Fruit fly (Drosophila melanogaster) whole organism, embryonic: ENCODE results near the gene CG15767.

Experiments used
- Abd-B ChIP-seq: fragments of 200-800 bp; sonication (Bioruptor generic); optimal IDR thresholded peaks from 2 replicates; lab custom pipeline; 2018; ENCODE audit warnings: missing biosample characterization, mild to moderate bottlenecking, missing genetic modification characterization, moderate library complexity
- Atf6 ChIP-seq: fragments of 200-800 bp; sonication (Bioruptor generic); IDR thresholded peaks from 2 replicates; pipeline ENCODE4 v1.3.6; 2022; ENCODE audit warnings: missing biosample characterization, missing genetic modification characterization
- CG11695 ChIP-seq: fragments of 200-800 bp; sonication (Bioruptor generic); IDR thresholded peaks from 3 replicates; pipeline ENCODE4 v1.3.6; 2022; ENCODE audit warnings: missing biosample characterization, missing genetic modification characterization
- CG13424 ChIP-seq: fragments of 200-800 bp; sonication (Bioruptor generic); optimal IDR thresholded peaks from 2 replicates; lab custom pipeline; 2019; ENCODE audit warnings: missing biosample characterization, mild to moderate bottlenecking, missing genetic modification characterization, moderate library complexity
- CG13894 ChIP-seq: fragments of 200-800 bp; sonication (Bioruptor generic); optimal IDR thresholded peaks from 3 replicates; lab custom pipeline; 2018; ENCODE audit warnings: missing biosample characterization, mild to moderate bottlenecking, missing genetic modification characterization, moderate library complexity
- CG14050 ChIP-seq: fragments of 200-800 bp; sonication (Bioruptor generic); IDR thresholded peaks from 3 replicates; pipeline ENCODE4 v1.3.6; 2022; ENCODE audit warnings: missing biosample characterization, missing genetic modification characterization
- CG17361 ChIP-seq: fragments of 200-800 bp; sonication (Bioruptor generic); IDR thresholded peaks from 3 replicates; pipeline ENCODE4 v1.3.6; 2022; ENCODE audit warnings: missing biosample characterization, missing genetic modification characterization
- CG17385 ChIP-seq: fragments of 200-800 bp; sonication (Bioruptor generic); optimal IDR thresholded peaks from 3 replicates; lab custom pipeline; 2018; ENCODE audit warnings: missing biosample characterization, mild to moderate bottlenecking, missing genetic modification characterization
- CG18262 ChIP-seq: fragments of 200-800 bp; optimal IDR thresholded peaks from 3 replicates; lab custom pipeline; 2019; ENCODE audit warnings: missing biosample characterization, mild to moderate bottlenecking, missing genetic modification characterization, moderate library complexity
- CG30431 ChIP-seq: fragments of 200-800 bp; sonication (Bioruptor generic); optimal IDR thresholded peaks from 2 replicates; lab custom pipeline; 2017; ENCODE audit warnings: missing biosample characterization, missing genetic modification characterization
- CG31388 ChIP-seq: fragments of 200-800 bp; sonication (Bioruptor generic); optimal IDR thresholded peaks from 2 replicates; lab custom pipeline; 2016; ENCODE audit warnings: missing biosample characterization, missing genetic modification characterization
- CG34224 ChIP-seq: fragments of 200-800 bp; sonication (Bioruptor generic); IDR thresholded peaks from 3 replicates; pipeline ENCODE4 v1.3.6; 2022; ENCODE audit warnings: missing biosample characterization, missing genetic modification characterization; ENCODE audit not compliant: partially characterized antibody
- CG4328 ChIP-seq: fragments of 200-800 bp; sonication (Bioruptor generic); optimal IDR thresholded peaks from 3 replicates; lab custom pipeline; 2017; ENCODE audit warnings: missing biosample characterization, missing genetic modification reagents, missing genetic modification characterization
- CG4360 ChIP-seq: fragments of 200-800 bp; sonication (Bioruptor generic); IDR thresholded peaks from 2 replicates; pipeline ENCODE4 v1.3.6; 2022; ENCODE audit warnings: missing biosample characterization, missing genetic modification characterization
- CG6683 ChIP-seq: fragments of 200-800 bp; sonication (Bioruptor generic); optimal IDR thresholded peaks from 2 replicates; lab custom pipeline; 2017; ENCODE audit warnings: missing biosample characterization, mild to moderate bottlenecking, missing genetic modification characterization, missing genetic modification reagents
- CG7372 ChIP-seq: fragments of 200-800 bp; sonication (Bioruptor generic); IDR thresholded peaks from 2 replicates; pipeline ENCODE4 v1.3.6; 2022; ENCODE audit warnings: missing biosample characterization, missing genetic modification characterization
- CG7556 ChIP-seq: fragments of 200-800 bp; sonication (Bioruptor generic); optimal IDR thresholded peaks from 2 replicates; lab custom pipeline; 2017; ENCODE audit warnings: missing biosample characterization, mild to moderate bottlenecking, missing genetic modification characterization
- CHES-1-like ChIP-seq: fragments of 200-800 bp; sonication (Bioruptor generic); optimal IDR thresholded peaks from 2 replicates; lab custom pipeline; 2016; ENCODE audit warnings: missing biosample characterization, missing genetic modification characterization
- CTCF ChIP-seq: fragments of 200-800 bp; sonication (Bioruptor generic); optimal IDR thresholded peaks from 2 replicates; lab custom pipeline; 2017; ENCODE audit warnings: missing biosample characterization, mild to moderate bottlenecking, missing genetic modification characterization, moderate library complexity
- Deaf1 ChIP-seq: fragments of 200-800 bp; optimal IDR thresholded peaks from 3 replicates; lab custom pipeline; 2019; ENCODE audit warnings: missing biosample characterization, mild to moderate bottlenecking, missing genetic modification characterization, moderate library complexity
- Doc3 ChIP-seq: fragments of 200-800 bp; sonication (Bioruptor generic); IDR thresholded peaks from 3 replicates; pipeline ENCODE4 v1.3.6; 2022; ENCODE audit warnings: missing biosample characterization, missing genetic modification characterization; ENCODE audit not compliant: partially characterized antibody
- ERR ChIP-seq: fragments of 200-800 bp; sonication (Bioruptor generic); optimal IDR thresholded peaks from 2 replicates; lab custom pipeline; 2016; ENCODE audit warnings: missing biosample characterization, missing genetic modification characterization
- Hr51 ChIP-seq, 2 experiments: fragments of 200-800 bp; sonication (Bioruptor generic); optimal IDR thresholded peaks; 2 replicates in 1 of 2; 3 replicates in 1 of 2; lab custom pipeline; 2016 to 2018; ENCODE audit warnings: missing biosample characterization in 2 of 2, missing genetic modification characterization in 2 of 2, mild to moderate bottlenecking in 1 of 2, moderate library complexity in 1 of 2
- Lhr ChIP-seq: fragments of 200-800 bp; sonication (Bioruptor generic); optimal IDR thresholded peaks from 3 replicates; lab custom pipeline; 2017; ENCODE audit warnings: mild to moderate bottlenecking, missing biosample characterization, missing genetic modification reagents, missing genetic modification characterization
- MESR4 ChIP-seq: fragments of 200-800 bp; sonication (Bioruptor generic); optimal IDR thresholded peaks from 2 replicates; lab custom pipeline; 2018; ENCODE audit warnings: missing biosample characterization, mild to moderate bottlenecking, missing genetic modification characterization, moderate library complexity
- MTF-1 ChIP-seq: fragments of 200-800 bp; sonication (Bioruptor generic); optimal IDR thresholded peaks from 2 replicates; lab custom pipeline; 2018; ENCODE audit warnings: missing biosample characterization, mild to moderate bottlenecking, missing genetic modification characterization, borderline replicate concordance
- Opbp ChIP-seq: fragments of 200-800 bp; sonication (Bioruptor generic); IDR thresholded peaks from 3 replicates; pipeline ENCODE4 v1.3.6; 2022; ENCODE audit warnings: missing biosample characterization, missing genetic modification characterization; ENCODE audit not compliant: partially characterized antibody
- Sox102F ChIP-seq: fragments of 200-800 bp; sonication (Bioruptor generic); optimal IDR thresholded peaks from 2 replicates; lab custom pipeline; 2018; ENCODE audit warnings: missing biosample characterization, mild to moderate bottlenecking, missing genetic modification characterization, moderate library complexity
- Stat92E ChIP-seq, 3 experiments: fragments of >200 bp in 2 of 3; fragments of 200-800 bp in 1 of 3; sonication (Bioruptor generic) in 1 of 3; optimal IDR thresholded peaks; 2 replicates each; lab custom pipeline; 2017 to 2019; ENCODE audit warnings: missing biosample characterization in 3 of 3, missing genetic modification characterization in 3 of 3, mild to moderate bottlenecking in 1 of 3, moderate library complexity in 1 of 3
- abd-A ChIP-seq: fragments of 200-800 bp; sonication (Bioruptor generic); optimal IDR thresholded peaks from 3 replicates; lab custom pipeline; 2019; ENCODE audit warnings: missing biosample characterization, mild to moderate bottlenecking, missing genetic modification characterization, moderate library complexity
- ac ChIP-seq: fragments of 200-800 bp; sonication (Bioruptor generic); optimal IDR thresholded peaks from 3 replicates; lab custom pipeline; 2017; ENCODE audit warnings: missing biosample characterization, mild to moderate bottlenecking, missing genetic modification characterization
- crp ChIP-seq, 2 experiments: fragments of 200-800 bp; sonication (Bioruptor generic); optimal IDR thresholded peaks; 2 replicates in 1 of 2; 3 replicates in 1 of 2; lab custom pipeline; 2017; ENCODE audit warnings: missing biosample characterization in 2 of 2, missing genetic modification characterization in 2 of 2, mild to moderate bottlenecking in 1 of 2, moderate library complexity in 1 of 2
- da ChIP-seq: fragments of 200-800 bp; sonication (Bioruptor generic); optimal IDR thresholded peaks from 2 replicates; lab custom pipeline; 2016; ENCODE audit warnings: missing biosample characterization, missing genetic modification characterization
- esg ChIP-seq: fragments of 200-800 bp; sonication (Bioruptor generic); conservative IDR thresholded peaks from 2 replicates; pipeline ENCODE4 v1.3.6; 2022; ENCODE audit warnings: missing biosample characterization, missing genetic modification characterization
- gem ChIP-seq: fragments of 200-800 bp; sonication (Bioruptor generic); optimal IDR thresholded peaks from 2 replicates; lab custom pipeline; 2019; ENCODE audit warnings: missing biosample characterization, mild to moderate bottlenecking, missing genetic modification characterization, moderate library complexity
- gsb-n ChIP-seq: fragments of 200-800 bp; sonication (Bioruptor generic); optimal IDR thresholded peaks from 3 replicates; lab custom pipeline; 2018; ENCODE audit warnings: missing biosample characterization, mild to moderate bottlenecking, missing genetic modification characterization
- hb ChIP-seq: fragments of 200-800 bp; sonication (Bioruptor generic); IDR thresholded peaks from 3 replicates; pipeline ENCODE4 v1.3.6; 2022; ENCODE audit warnings: missing biosample characterization, missing genetic modification characterization; ENCODE audit not compliant: partially characterized antibody
- kah ChIP-seq: fragments of 200-800 bp; sonication (Bioruptor generic); optimal IDR thresholded peaks from 2 replicates; lab custom pipeline; 2018; ENCODE audit warnings: missing biosample characterization, mild to moderate bottlenecking, missing genetic modification characterization
- lilli ChIP-seq: fragments of 200-800 bp; sonication (Bioruptor generic); optimal IDR thresholded peaks from 3 replicates; lab custom pipeline; 2016; ENCODE audit warnings: missing biosample characterization, missing genetic modification characterization
- peb ChIP-seq: fragments of 200-800 bp; sonication (Bioruptor generic); IDR thresholded peaks from 2 replicates; pipeline ENCODE4 v1.3.6; 2022; ENCODE audit warnings: missing biosample characterization, missing genetic modification characterization
- pho ChIP-seq: fragments of 200-800 bp; sonication (Bioruptor generic); optimal IDR thresholded peaks from 2 replicates; lab custom pipeline; 2016; ENCODE audit warnings: missing biosample characterization, missing genetic modification characterization
- pita ChIP-seq: fragments of 200-800 bp; sonication (Bioruptor generic); optimal IDR thresholded peaks from 2 replicates; lab custom pipeline; 2017; ENCODE audit warnings: missing biosample characterization, mild to moderate bottlenecking, missing genetic modification characterization
- repo ChIP-seq: fragments of 200-800 bp; sonication (Bioruptor generic); optimal IDR thresholded peaks from 2 replicates; lab custom pipeline; 2016; ENCODE audit warnings: missing biosample characterization, missing genetic modification characterization
- tin ChIP-seq: fragments of 200-800 bp; sonication (Bioruptor generic); optimal IDR thresholded peaks from 3 replicates; lab custom pipeline; 2016; ENCODE audit warnings: missing biosample characterization, missing genetic modification characterization
- tio ChIP-seq: fragments of 200-800 bp; sonication (Bioruptor generic); optimal IDR thresholded peaks from 2 replicates; lab custom pipeline; 2017; ENCODE audit warnings: missing biosample characterization, missing genetic modification characterization, inconsistent platforms
- trem ChIP-seq: fragments of 200-800 bp; optimal IDR thresholded peaks from 3 replicates; lab custom pipeline; 2019; ENCODE audit warnings: missing biosample characterization, mild to moderate bottlenecking, missing genetic modification characterization, moderate library complexity
- usp ChIP-seq: fragments of >200 bp; optimal IDR thresholded peaks from 2 replicates; lab custom pipeline; 2017; ENCODE audit warnings: missing biosample characterization, missing genetic modification characterization
- zen2 ChIP-seq: fragments of 200-800 bp; sonication (Bioruptor generic); IDR thresholded peaks from 3 replicates; pipeline ENCODE4 v1.3.6; 2022; ENCODE audit warnings: missing biosample characterization, missing genetic modification characterization; ENCODE audit not compliant: partially characterized antibody

Gene CG15767

DNA sequence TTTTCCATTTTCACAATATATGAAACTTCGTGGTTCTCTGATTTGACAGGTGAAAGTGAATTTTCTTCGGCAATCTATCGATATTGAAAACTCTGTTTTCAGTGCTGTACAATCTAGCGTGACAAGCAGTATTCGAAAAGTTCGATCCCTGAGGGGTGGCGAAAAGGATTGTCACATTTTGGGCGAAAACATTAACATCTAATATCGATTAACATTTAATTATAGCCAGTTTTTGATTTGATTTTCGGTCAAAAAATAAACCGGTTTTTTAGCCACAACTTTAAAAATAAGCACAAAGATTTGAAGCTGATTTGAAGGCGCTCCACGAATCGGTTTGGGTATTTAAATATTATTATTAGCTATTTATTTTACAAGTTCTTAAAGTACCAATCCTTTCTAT is 23.6 kb downstream of the CG15767 start, which contains the start of gene CG44329:
CG44329 (minus strand) TSS at position 101 of the 400 bp plus-strand sequence.
- TF ChIP-seq CG11695 (GFP tag; lab: Robert Waterston, UW) (no peak), CG30431 (GFP tag; lab: Kevin White, UChicago) (no peak), repo (no peak), CG17385 (GFP tag; lab: Kevin White, UChicago) (no peak), pho (GFP tag; lab: Kevin White, UChicago) (no peak), da (GFP tag; lab: Kevin White, UChicago) (no peak), CG7556 (GFP tag; lab: Kevin White, UChicago) (no peak), kah (no peak), CG13424 (tag; lab: Kevin White, UChicago) (no peak), tio (GFP tag; lab: Kevin White, UChicago) (no peak), ERR (no peak), gsb-n (no peak)

dm6 chrX:5815720-5816119 is 26.4 kb downstream of the CG15767 start, which contains the start of gene AgmNAT:
Gene AgmNAT (minus strand): TSS chrX:5815820.
- no peak for TF ChIP-seq tin
- TF ChIP-seq zen2 (GFP tag; lab: Robert Waterston, UW): 0 out of 3 replicates have a peak, but pooled peaks have one; percentile 21
- no peak for TF ChIP-seq peb (GFP tag; lab: Robert Waterston, UW)
- peak in 1 of 2 experiments; percentile 68 for TF ChIP-seq crp (GFP tag; optimal IDR thresholded peaks at IDR 0.05; lab: Kevin White, UChicago)
- TF ChIP-seq Stat92E (GFP tag; optimal IDR thresholded peaks at IDR 0.05; lab: Kevin White, UChicago): no peak

dm6 chrX:5817191-5817590 is 27.9 kb downstream of the CG15767 start:
- TF ChIP-seq CG17361 (GFP tag; lab: Robert Waterston, UW): no peak
- no peak for TF ChIP-seq esg
- TF ChIP-seq usp: no peak
- TF ChIP-seq pita: peak; percentile 21
- TF ChIP-seq CHES-1-like (GFP tag; lab: Kevin White, UChicago): no peak
- TF ChIP-seq CG4360: no peak
- no peak for TF ChIP-seq CG14050 (GFP tag; lab: Robert Waterston, UW)
- TF ChIP-seq lilli: no peak
- no peak for TF ChIP-seq CG7372 (GFP tag; lab: Robert Waterston, UW)
- TF ChIP-seq hb: no peak
- TF ChIP-seq CG31388 (GFP tag; lab: Kevin White, UChicago): no peak
- peak; percentile 82 for TF ChIP-seq CTCF (GFP tag; lab: Kevin White, UChicago)
- TF ChIP-seq CG4328 (GFP tag; lab: Kevin White, UChicago): no peak
- TF ChIP-seq gem (tag; lab: Kevin White, UChicago): no peak
- no peak for TF ChIP-seq Doc3
- no peak for TF ChIP-seq MTF-1 (GFP tag; lab: Kevin White, UChicago)

- TF ChIP-seq Sox102F (GFP tag; lab: Kevin White, UChicago) (no peak), abd-A (tag; lab: Kevin White, UChicago) (peak; percentile 38), Hr51 (GFP tag; optimal IDR thresholded peaks at IDR 0.05; lab: Kevin White, UChicago) (no peak), CG6683 (no peak), MESR4 (GFP tag; lab: Kevin White, UChicago) (no peak), Lhr (no peak), Abd-B (GFP tag; lab: Kevin White, UChicago) (no peak), ac (GFP tag; lab: Kevin White, UChicago) (no peak), CG34224 (GFP tag; lab: Robert Waterston, UW) (no peak), Atf6 (GFP tag; lab: Robert Waterston, UW) (no peak), CG18262 (no peak), Opbp (0 out of 3 replicates have a peak, but pooled peaks have one; percentile 17), Deaf1 (tag; lab: Kevin White, UChicago) (peak; percentile 61), trem (tag; lab: Kevin White, UChicago) (no peak), CG13894 (tag; lab: Kevin White, UChicago) (peak; percentile 7)
Observed at dm6 chrX:5818428-5818827, 29.1 kb downstream of the CG15767 start, which contains the start of gene CG15765. Gene CG15765 (plus strand): TSS chrX:5818559.
